Fruit fly (Drosophila melanogaster) whole organism, embryonic: ENCODE data around the gene Dhc36C.

Experiments used
- CG11504 ChIP-seq: fragments of 200-800 bp; sonication (Bioruptor generic); optimal IDR thresholded peaks from 3 replicates; lab custom pipeline; 2019; ENCODE audit warnings: missing biosample characterization, mild to moderate bottlenecking, missing genetic modification characterization, moderate library complexity
- CG12155 ChIP-seq: fragments of 200-800 bp; sonication (Bioruptor generic); optimal IDR thresholded peaks from 3 replicates; lab custom pipeline; 2016; ENCODE audit warnings: missing biosample characterization, missing genetic modification characterization
- CG15011 ChIP-seq: fragments of 200-800 bp; sonication (Bioruptor generic); optimal IDR thresholded peaks from 3 replicates; lab custom pipeline; 2018; ENCODE audit warnings: missing biosample characterization, mild to moderate bottlenecking, missing genetic modification characterization
- CG15073 ChIP-seq: fragments of 200-800 bp; sonication (Bioruptor generic); optimal IDR thresholded peaks from 2 replicates; lab custom pipeline; 2016; ENCODE audit warnings: missing biosample characterization, missing genetic modification characterization
- CG1529 ChIP-seq: fragments of 200-800 bp; sonication (Bioruptor generic); optimal IDR thresholded peaks from 3 replicates; lab custom pipeline; 2018; ENCODE audit warnings: missing biosample characterization, missing genetic modification characterization
- CG1647 ChIP-seq: fragments of 200-800 bp; sonication (Bioruptor generic); optimal IDR thresholded peaks from 3 replicates; lab custom pipeline; 2016; ENCODE audit warnings: missing biosample characterization, missing genetic modification characterization
- CG16863 ChIP-seq: fragments of 200-800 bp; sonication (Bioruptor generic); optimal IDR thresholded peaks from 3 replicates; lab custom pipeline; 2016; ENCODE audit warnings: missing biosample characterization, missing genetic modification characterization
- CG1792 ChIP-seq: fragments of 200-800 bp; sonication (Bioruptor generic); optimal IDR thresholded peaks from 2 replicates; lab custom pipeline; 2016; ENCODE audit warnings: missing biosample characterization, missing genetic modification characterization
- CG2678 ChIP-seq: fragments of 200-800 bp; sonication (Bioruptor generic); optimal IDR thresholded peaks from 3 replicates; lab custom pipeline; 2019; ENCODE audit warnings: missing biosample characterization, mild to moderate bottlenecking, missing genetic modification characterization, moderate library complexity
- CG31365 ChIP-seq: fragments of 200-800 bp; sonication (Bioruptor generic); optimal IDR thresholded peaks from 2 replicates; lab custom pipeline; 2018; ENCODE audit warnings: missing biosample characterization, mild to moderate bottlenecking, missing genetic modification characterization
- CG3163 ChIP-seq: fragments of 200-800 bp; sonication (Bioruptor generic); optimal IDR thresholded peaks from 3 replicates; lab custom pipeline; 2016; ENCODE audit warnings: missing biosample characterization, missing genetic modification characterization
- CG33213 ChIP-seq: fragments of 200-800 bp; sonication (Bioruptor generic); optimal IDR thresholded peaks from 3 replicates; lab custom pipeline; 2016; ENCODE audit warnings: missing biosample characterization, missing genetic modification characterization
- CG4404 ChIP-seq: fragments of 200-800 bp; sonication (Bioruptor generic); IDR thresholded peaks from 2 replicates; pipeline ENCODE4 v1.3.6; 2022; ENCODE audit warnings: missing biosample characterization, missing genetic modification characterization
- CG4707 ChIP-seq: fragments of 200-800 bp; sonication (Bioruptor generic); optimal IDR thresholded peaks from 2 replicates; lab custom pipeline; 2018; ENCODE audit warnings: missing biosample characterization, mild to moderate bottlenecking, missing genetic modification characterization, moderate library complexity
- CG4730 ChIP-seq: fragments of 200-800 bp; sonication (Bioruptor generic); IDR thresholded peaks from 2 replicates; pipeline ENCODE4 v1.3.6; 2022; ENCODE audit warnings: missing biosample characterization, missing genetic modification characterization
- CG7963 ChIP-seq: fragments of 200-800 bp; sonication (Bioruptor generic); IDR thresholded peaks from 3 replicates; pipeline ENCODE4 v1.3.6; 2022; ENCODE audit warnings: missing biosample characterization, missing genetic modification characterization; ENCODE audit not compliant: partially characterized antibody
- CG9609 ChIP-seq: fragments of 200-800 bp; sonication (Bioruptor generic); optimal IDR thresholded peaks from 3 replicates; lab custom pipeline; 2016; ENCODE audit warnings: missing biosample characterization, missing genetic modification characterization
- D19A ChIP-seq: fragments of 200-800 bp; optimal IDR thresholded peaks from 3 replicates; lab custom pipeline; 2019; ENCODE audit warnings: missing biosample characterization, mild to moderate bottlenecking, missing genetic modification characterization, moderate library complexity
- D19B ChIP-seq: fragments of 200-800 bp; sonication (Bioruptor generic); optimal IDR thresholded peaks from 2 replicates; lab custom pipeline; 2017; ENCODE audit warnings: missing biosample characterization, mild to moderate bottlenecking, missing genetic modification characterization
- Dad ChIP-seq: fragments of 200-800 bp; sonication (Bioruptor generic); optimal IDR thresholded peaks from 3 replicates; lab custom pipeline; 2016; ENCODE audit warnings: missing biosample characterization, missing genetic modification characterization
- Hmr ChIP-seq: fragments of 200-800 bp; sonication (Bioruptor generic); optimal IDR thresholded peaks from 3 replicates; lab custom pipeline; 2017; ENCODE audit warnings: mild to moderate bottlenecking, missing biosample characterization, missing genetic modification reagents, missing genetic modification characterization
- Max ChIP-seq: fragments of 200-800 bp; sonication (Bioruptor generic); optimal IDR thresholded peaks from 2 replicates; lab custom pipeline; 2016; ENCODE audit warnings: missing biosample characterization, mild to moderate bottlenecking, missing genetic modification characterization
- Sin3A ChIP-seq: fragments of >200 bp; optimal IDR thresholded peaks from 2 replicates; lab custom pipeline; 2018
- Tbp ChIP-seq: fragments of >200 bp; optimal IDR thresholded peaks from 2 replicates; lab custom pipeline; 2018; ENCODE audit warnings: missing biosample characterization, missing genetic modification characterization
- al ChIP-seq: fragments of 200-800 bp; sonication (Bioruptor generic); IDR thresholded peaks from 2 replicates; pipeline ENCODE4 v1.3.6; 2022; ENCODE audit warnings: missing biosample characterization, missing genetic modification characterization
- ash1 ChIP-seq: fragments of 200-800 bp; sonication (Bioruptor generic); optimal IDR thresholded peaks from 2 replicates; lab custom pipeline; 2018; ENCODE audit warnings: missing biosample characterization, mild to moderate bottlenecking, missing genetic modification characterization
- cato ChIP-seq: fragments of 200-800 bp; sonication (Bioruptor generic); optimal IDR thresholded peaks from 2 replicates; lab custom pipeline; 2016; ENCODE audit warnings: missing biosample characterization, missing genetic modification characterization, borderline replicate concordance
- chn ChIP-seq: fragments of 200-800 bp; sonication (Bioruptor generic); optimal IDR thresholded peaks from 2 replicates; lab custom pipeline; 2016; ENCODE audit warnings: missing biosample characterization, missing genetic modification characterization
- cwo ChIP-seq: fragments of 200-800 bp; sonication (Bioruptor generic); optimal IDR thresholded peaks from 3 replicates; lab custom pipeline; 2017; ENCODE audit warnings: missing biosample characterization, missing genetic modification characterization, mild to moderate bottlenecking, moderate library complexity, missing genetic modification reagents
- disco-r ChIP-seq: fragments of 200-800 bp; sonication (Bioruptor generic); optimal IDR thresholded peaks from 2 replicates; lab custom pipeline; 2016; ENCODE audit warnings: missing biosample characterization, missing genetic modification characterization
- dmrt99B ChIP-seq: fragments of 200-800 bp; sonication (Bioruptor generic); optimal IDR thresholded peaks from 2 replicates; lab custom pipeline; 2018; ENCODE audit warnings: missing biosample characterization, mild to moderate bottlenecking, missing genetic modification characterization, moderate library complexity
- dysf ChIP-seq: fragments of 200-800 bp; sonication (Bioruptor generic); IDR thresholded peaks from 3 replicates; pipeline ENCODE4 v1.3.6; 2022; ENCODE audit warnings: missing biosample characterization, missing genetic modification characterization
- eve ChIP-seq, 2 experiments: fragments of >200 bp; optimal IDR thresholded peaks; 2 replicates each; lab custom pipeline; 2017; ENCODE audit warnings: missing biosample characterization in 2 of 2, missing genetic modification characterization in 2 of 2
- h ChIP-seq: fragments of >200 bp; optimal IDR thresholded peaks from 2 replicates; lab custom pipeline; 2017
- lola ChIP-seq, 3 experiments: fragments of >200 bp in 2 of 3; fragments of 200-800 bp in 1 of 3; sonication (Bioruptor generic) in 1 of 3; optimal IDR thresholded peaks; 2 replicates each; lab custom pipeline; 2017 to 2019; ENCODE audit warnings: missing biosample characterization in 3 of 3, missing genetic modification characterization in 3 of 3, mild to moderate bottlenecking in 1 of 3, moderate library complexity in 1 of 3
- onecut ChIP-seq: fragments of 200-800 bp; sonication (Bioruptor generic); IDR thresholded peaks from 2 replicates; pipeline ENCODE4 v1.3.6; 2022; ENCODE audit warnings: missing biosample characterization, missing genetic modification characterization
- p53 ChIP-seq: fragments of 200-800 bp; sonication (Bioruptor generic); optimal IDR thresholded peaks from 2 replicates; lab custom pipeline; 2016; ENCODE audit warnings: missing biosample characterization, missing genetic modification characterization
- scrt ChIP-seq: fragments of 200-800 bp; sonication (Bioruptor generic); optimal IDR thresholded peaks from 2 replicates; lab custom pipeline; 2018; ENCODE audit warnings: missing biosample characterization, mild to moderate bottlenecking, missing genetic modification characterization, moderate library complexity
- sna ChIP-seq: fragments of 200-800 bp; sonication (Bioruptor generic); IDR thresholded peaks from 2 replicates; pipeline ENCODE4 v1.3.6; 2022; ENCODE audit warnings: missing biosample characterization, missing genetic modification characterization; ENCODE audit not compliant: partially characterized antibody
- toy ChIP-seq: fragments of 200-800 bp; sonication (Bioruptor generic); IDR thresholded peaks from 2 replicates; pipeline ENCODE4 v1.3.6; 2022; ENCODE audit warnings: missing biosample characterization, missing genetic modification characterization
- zen2 ChIP-seq: fragments of 200-800 bp; sonication (Bioruptor generic); IDR thresholded peaks from 3 replicates; pipeline ENCODE4 v1.3.6; 2022; ENCODE audit warnings: missing biosample characterization, missing genetic modification characterization; ENCODE audit not compliant: partially characterized antibody

Dhc36C gene

DNA sequence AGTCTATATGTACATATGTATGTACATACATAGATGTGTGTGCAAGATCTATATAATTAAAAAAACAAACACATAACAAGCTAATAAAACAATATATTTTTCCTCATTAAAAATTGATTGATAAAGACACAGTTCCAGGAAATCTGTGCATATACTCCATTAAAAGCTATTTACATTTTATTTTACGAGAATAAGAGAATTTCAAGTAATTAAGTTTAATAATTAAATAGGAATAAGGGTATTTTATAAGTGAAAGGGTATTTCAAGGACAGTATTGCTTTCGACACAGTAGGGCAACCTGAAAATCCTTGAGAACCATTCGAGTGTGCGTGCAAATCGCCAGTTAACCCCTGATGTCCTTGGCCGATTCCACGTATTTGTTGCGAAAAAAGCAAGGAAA is 48.6 kb upstream of the Dhc36C start, which contains the start of gene CG5050:
Gene CG5050, plus strand, starts transcription at position 301 of the 400 bp plus-strand sequence.
- TF ChIP-seq chn (no peak), dysf (GFP tag; lab: Robert Waterston, UW) (no peak), CG16863 (GFP tag; lab: Kevin White, UChicago) (no peak), CG1792 (GFP tag; lab: Kevin White, UChicago) (no peak), cato (GFP tag; lab: Kevin White, UChicago) (no peak), Hmr (no peak), Tbp (no peak), CG31365 (no peak), disco-r (GFP tag; lab: Kevin White, UChicago) (no peak), h (no peak), zen2 (GFP tag; lab: Robert Waterston, UW) (no peak), CG1529 (GFP tag; lab: Kevin White, UChicago) (no peak), CG4707 (GFP tag; lab: Kevin White, UChicago) (no peak)
- TF ChIP-seq, all 482 proteins: peak for 0

DNA sequence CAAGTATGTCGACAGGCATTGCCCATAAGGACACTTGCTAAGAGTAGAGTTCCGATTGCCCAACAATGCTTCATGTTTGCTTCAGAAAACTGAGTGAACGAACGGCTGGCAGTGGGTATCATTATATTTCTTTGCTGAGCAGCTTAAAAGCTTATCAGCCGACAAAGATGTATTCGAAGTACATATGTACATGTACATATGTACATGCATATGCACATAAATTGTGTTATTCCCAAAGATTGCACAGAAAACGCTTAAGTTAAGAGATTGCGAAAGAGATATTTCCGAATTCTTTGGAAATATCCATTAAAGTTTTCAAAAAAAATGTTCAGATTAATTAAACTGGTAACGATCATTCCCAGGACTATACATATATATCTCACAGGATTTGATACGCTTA is 45.4 kb upstream of the Dhc36C start, which contains the start of gene SPH93:
Gene SPH93, minus strand, starts transcription at position 101 of the 400 bp plus-strand sequence.
- no peak for TF ChIP-seq CG15073 (GFP tag; lab: Kevin White, UChicago)
- TF ChIP-seq D19B (GFP tag; lab: Kevin White, UChicago): no peak
- TF ChIP-seq CG3163 (GFP tag; lab: Kevin White, UChicago): no peak
- no peak for TF ChIP-seq CG15011 (GFP tag; lab: Kevin White, UChicago)
- no peak for TF ChIP-seq CG1647 (GFP tag; lab: Kevin White, UChicago)
- TF ChIP-seq eve (GFP tag; optimal IDR thresholded peaks at IDR 0.05; lab: Kevin White, UChicago): no peak
- no peak for TF ChIP-seq lola (GFP tag; optimal IDR thresholded peaks at IDR 0.05; lab: Kevin White, UChicago)
- TF ChIP-seq CG11504 (tag; lab: Kevin White, UChicago): no peak
- no peak for TF ChIP-seq dmrt99B (tag; lab: Kevin White, UChicago)
- no peak for TF ChIP-seq al (GFP tag; lab: Robert Waterston, UW)
- no peak for TF ChIP-seq CG33213 (GFP tag; lab: Kevin White, UChicago)
- TF ChIP-seq, all 482 proteins: peak for 0

DNA sequence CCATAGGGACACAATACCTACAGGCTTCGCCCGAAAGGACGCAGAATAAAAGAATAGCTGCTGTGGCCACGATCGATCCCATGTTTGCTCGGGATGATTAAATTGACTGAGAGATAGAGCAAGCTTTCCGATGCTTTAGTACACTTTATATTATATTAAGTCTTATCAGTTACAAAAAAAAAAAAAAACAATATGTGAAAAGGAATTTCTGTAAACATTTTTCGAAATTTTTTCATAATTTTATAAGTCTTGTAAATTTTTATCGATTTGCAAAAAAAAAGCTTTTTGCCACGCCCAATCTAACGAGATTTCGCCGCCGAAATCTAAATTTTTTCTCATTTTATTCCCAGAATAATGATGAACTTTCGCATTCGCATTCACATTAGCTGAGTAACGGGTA is 43.3 kb upstream of the Dhc36C start, which contains the start of gene CG18563:
Gene CG18563, minus strand, starts transcription at position 101 of the 400 bp plus-strand sequence.
- no peak for TF ChIP-seq CG4404
- no peak for TF ChIP-seq CG12155 (GFP tag; lab: Kevin White, UChicago)
- no peak for TF ChIP-seq toy (GFP tag; lab: Robert Waterston, UW)
- no peak for TF ChIP-seq cwo (GFP tag; lab: Kevin White, UChicago)
- no peak for TF ChIP-seq D19A
- TF ChIP-seq Max (GFP tag; lab: Kevin White, UChicago): no peak
- no peak for TF ChIP-seq CG9609
- TF ChIP-seq CG3163 (GFP tag; lab: Kevin White, UChicago): no peak
- no peak for TF ChIP-seq ash1
- no peak for TF ChIP-seq p53 (GFP tag; lab: Kevin White, UChicago)
- TF ChIP-seq CG4730 (GFP tag; lab: Robert Waterston, UW): no peak
- no peak for TF ChIP-seq Sin3A
- TF ChIP-seq scrt (GFP tag; lab: Kevin White, UChicago): no peak
- TF ChIP-seq CG2678 (tag; lab: Kevin White, UChicago): no peak
- no peak for TF ChIP-seq sna (GFP tag; lab: Robert Waterston, UW)
- no peak for TF ChIP-seq dysf (GFP tag; lab: Robert Waterston, UW)
- TF ChIP-seq Dad (GFP tag; lab: Kevin White, UChicago): no peak
- no peak for TF ChIP-seq CG7963 (GFP tag; lab: Robert Waterston, UW)
- TF ChIP-seq onecut (GFP tag; lab: Robert Waterston, UW): no peak
